Worm (Caenorhabditis elegans) whole organism, L3 larva: ENCODE results near the gene W10D9.3.

Experiments
- aly-2 ChIP-seq: fragments of 150-350 bp; optimal IDR thresholded peaks from 2 replicates; lab custom pipeline; 2014; ENCODE audit warnings: missing biosample characterization, missing genetic modification characterization
- ceh-9 ChIP-seq: sonication (generic microtip); optimal IDR thresholded peaks from 2 replicates; lab custom pipeline; 2018; ENCODE audit warnings: missing biosample characterization, missing genetic modification characterization
- egl-27 ChIP-seq: sonication (generic microtip); optimal IDR thresholded peaks from 4 replicates; lab custom pipeline; 2017; ENCODE audit warnings: missing biosample characterization, missing genetic modification reagents, missing genetic modification characterization
- hmg-11 ChIP-seq: sonication (generic microtip); optimal IDR thresholded peaks from 2 replicates; lab custom pipeline; 2016; ENCODE audit warnings: missing genetic modification characterization, missing compliant biosample characterization
- jun-1 ChIP-seq: fragments of 150-350 bp; optimal IDR thresholded peaks from 2 replicates; lab custom pipeline; 2014; ENCODE audit warnings: missing biosample characterization, missing genetic modification reagents, missing genetic modification characterization
- nhr-25 ChIP-seq: sonication (generic microtip); optimal IDR thresholded peaks from 2 replicates; lab custom pipeline; 2017; ENCODE audit warnings: missing biosample characterization, missing genetic modification characterization
- pha-4 ChIP-seq: fragments of 150-350 bp; optimal IDR thresholded peaks from 2 replicates; lab custom pipeline; 2014; ENCODE audit warnings: missing biosample characterization, missing genetic modification reagents, missing genetic modification characterization
- pqm-1 ChIP-seq: fragments of 150-350 bp; optimal IDR thresholded peaks from 2 replicates; lab custom pipeline; 2017; ENCODE audit warnings: missing biosample characterization, missing genetic modification characterization, inconsistent platforms
- snpc-4 ChIP-seq: fragments of 150-350 bp; optimal IDR thresholded peaks from 2 replicates; lab custom pipeline; 2014; ENCODE audit warnings: missing biosample characterization, missing genetic modification characterization

DNA sequence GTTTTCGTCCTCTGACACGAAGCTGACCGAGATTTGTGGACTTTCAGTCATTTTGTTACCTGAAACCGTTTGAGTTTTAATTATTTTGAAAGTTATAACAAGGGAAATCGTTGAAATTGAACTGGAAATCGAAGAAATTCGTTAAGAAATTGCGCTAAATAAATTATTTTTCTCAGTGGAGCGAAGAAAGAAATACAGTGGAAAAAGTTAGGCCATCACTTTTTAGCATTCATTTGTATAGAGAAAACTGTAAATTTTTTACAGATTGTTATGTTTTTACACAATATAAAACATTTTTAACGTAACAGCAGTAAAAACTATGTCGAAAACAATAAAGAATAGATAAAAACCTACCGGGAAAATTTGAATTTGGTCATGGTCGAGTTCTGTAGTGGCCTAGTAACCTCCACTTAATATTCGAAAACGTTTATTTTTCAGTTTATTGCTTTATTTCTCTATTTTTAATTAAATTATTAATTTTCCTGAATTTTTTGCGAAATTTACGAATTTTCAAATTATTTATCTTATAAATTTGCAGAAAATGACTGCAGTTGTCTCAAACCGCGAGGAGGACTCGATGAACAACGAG, 23.7 kb upstream of the W10D9.3 start, which contains the start of the genes gldi-1 and prp-21:
- TF ChIP-seq pha-4 (tag; lab: Kevin White, UChicago) (peak; percentile 56), ceh-9 (tag; lab: Kevin White, UChicago) (no peak), aly-2 (no peak), egl-27 (no peak), jun-1 (tag; lab: Kevin White, UChicago) (no peak), nhr-25 (tag; lab: Kevin White, UChicago) (no peak), snpc-4 (tag; lab: Kevin White, UChicago) (peak; percentile 13), hmg-11 (no peak), pqm-1 (tag; lab: Kevin White, UChicago) (no peak)
